Fruit fly (Drosophila melanogaster) S2 (cell line): ENCODE results near the gene CG44437.
"Not testable (repeated sequence)": the region's sequence is repeated elsewhere in the genome, so short reads cannot be mapped to it uniquely, and the experiment has no call there.

Experiments used
- CG8478 ChIP-seq: fragments of >200 bp; optimal IDR thresholded peaks from 2 replicates; lab custom pipeline; 2018
- CTCF ChIP-seq, 2 experiments: fragments of >200 bp; optimal IDR thresholded peaks; 2 replicates each; lab custom pipeline; 2018

CG44437 gene

dm6 chrX:13210429-13210828 lies 8.4 kb upstream of the CG44437 start:
- no peak for TF ChIP-seq CG8478 (lab: Kevin White, UChicago)
- TF ChIP-seq CTCF (optimal IDR thresholded peaks at IDR 0.05; lab: Kevin White, UChicago): no peak

- TF ChIP-seq CG8478 (lab: Kevin White, UChicago): no peak
- TF ChIP-seq CTCF (optimal IDR thresholded peaks at IDR 0.05; lab: Kevin White, UChicago): no peak
Observed at dm6 chrX:13209410-13209809, 7.3 kb upstream of the CG44437 start.

- TF ChIP-seq CG8478 (lab: Kevin White, UChicago): no peak
- no peak for TF ChIP-seq CTCF (optimal IDR thresholded peaks at IDR 0.05; lab: Kevin White, UChicago)
Observed at dm6 chrX:13208554-13208953, 6.5 kb upstream of the CG44437 start.

- TF ChIP-seq CG8478 (lab: Kevin White, UChicago) (no peak), CTCF (optimal IDR thresholded peaks at IDR 0.05; lab: Kevin White, UChicago) (no peak)
Observed at dm6 chrX:13208075-13208474, 6.0 kb upstream of the CG44437 start.

- TF ChIP-seq CTCF (optimal IDR thresholded peaks at IDR 0.05; lab: Kevin White, UChicago): peak; percentile 75 to 84
- TF ChIP-seq CG8478 (lab: Kevin White, UChicago): no peak
Observed at dm6 chrX:13204718-13205117, 2.7 kb upstream of the CG44437 start.

DNA sequence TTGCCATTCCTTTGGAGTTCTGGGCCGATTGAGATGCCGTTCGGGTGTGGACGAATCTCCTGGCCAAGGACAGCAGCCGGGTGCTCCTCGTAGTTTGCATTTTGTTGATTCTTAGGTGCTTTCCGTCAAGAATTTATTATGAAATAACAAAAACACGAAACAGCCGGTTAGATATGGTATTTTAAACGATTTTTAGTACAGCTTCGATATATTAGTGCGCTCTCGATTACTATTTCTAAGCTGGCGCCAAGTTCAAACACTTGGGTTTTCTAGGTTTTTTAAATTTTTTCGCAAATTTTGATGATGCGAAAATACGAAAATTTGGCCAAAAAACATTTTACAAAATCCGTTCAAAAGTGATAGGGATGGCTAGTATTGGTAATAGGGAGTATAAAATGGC lies 7.8 kb downstream of the CG44437 start, which contains the start of gene Coq5:
Gene Coq5 (minus strand): TSS at position 303 of the 400 bp plus-strand sequence.
- TF ChIP-seq CG8478 (lab: Kevin White, UChicago): no peak
- no peak for TF ChIP-seq CTCF (optimal IDR thresholded peaks at IDR 0.05; lab: Kevin White, UChicago)

dm6 chrX:13192239-13192638 lies 9.8 kb downstream of the CG44437 start:
- TF ChIP-seq CTCF (optimal IDR thresholded peaks at IDR 0.05; lab: Kevin White, UChicago): no peak

- no peak for TF ChIP-seq CTCF (optimal IDR thresholded peaks at IDR 0.05; lab: Kevin White, UChicago)
- TF ChIP-seq CG8478 (lab: Kevin White, UChicago): no peak
Observed at dm6 chrX:13191783-13192182, 10.3 kb downstream of the CG44437 start, which contains the start of gene CG12723. Gene CG12723 (minus strand): TSS chrX:13191883.

DNA sequence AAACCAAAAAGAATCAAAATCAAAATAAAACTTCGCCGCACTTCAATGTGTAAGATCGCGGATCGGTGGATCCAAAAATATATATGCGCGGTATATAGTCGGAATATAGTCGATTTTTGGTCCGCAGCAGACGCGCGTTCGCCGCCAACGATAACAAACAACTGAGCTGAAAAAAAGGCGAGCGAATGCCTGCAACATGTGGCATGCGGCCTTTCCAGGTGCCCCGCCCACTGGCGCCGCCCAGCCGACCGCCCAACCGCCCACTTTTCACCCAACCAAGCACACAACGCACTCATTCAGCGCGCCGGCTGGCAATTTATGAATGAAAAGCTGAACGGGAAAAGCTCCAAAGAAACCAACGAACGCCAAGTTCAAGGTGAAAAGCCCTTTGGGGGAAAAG lies 13.0 kb downstream of the CG44437 start, which contains the start of gene Lgr4:
Gene Lgr4 (minus strand): TSS at position 133 of the 400 bp plus-strand sequence.
- no peak for TF ChIP-seq CG8478 (lab: Kevin White, UChicago)
- no peak for TF ChIP-seq CTCF (optimal IDR thresholded peaks at IDR 0.05; lab: Kevin White, UChicago)

DNA sequence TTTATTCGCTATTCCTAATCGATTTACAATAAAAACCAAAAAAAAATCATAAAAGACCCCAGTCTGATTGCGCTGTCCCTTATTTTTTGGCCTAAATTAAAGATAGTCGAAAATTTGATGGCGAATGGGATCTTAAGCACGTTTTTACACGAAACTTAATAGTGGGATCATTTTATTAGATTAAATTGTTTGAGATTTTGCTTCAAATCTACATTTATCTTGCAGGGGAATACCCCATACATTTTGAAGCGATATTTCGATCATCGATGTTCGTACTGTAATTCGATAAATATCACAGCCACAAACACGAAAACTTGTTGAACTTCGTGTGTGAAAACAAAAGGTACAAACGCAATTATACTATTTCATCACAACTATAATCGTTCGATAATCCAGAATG lies 17.9 kb downstream of the CG44437 start, which contains the start of gene CG32641:
Gene CG32641 (plus strand): TSS at position 301 of the 400 bp plus-strand sequence.
- TF ChIP-seq CTCF (optimal IDR thresholded peaks at IDR 0.05; lab: Kevin White, UChicago); CG8478 (lab: Kevin White, UChicago): not testable (repeated sequence)

DNA sequence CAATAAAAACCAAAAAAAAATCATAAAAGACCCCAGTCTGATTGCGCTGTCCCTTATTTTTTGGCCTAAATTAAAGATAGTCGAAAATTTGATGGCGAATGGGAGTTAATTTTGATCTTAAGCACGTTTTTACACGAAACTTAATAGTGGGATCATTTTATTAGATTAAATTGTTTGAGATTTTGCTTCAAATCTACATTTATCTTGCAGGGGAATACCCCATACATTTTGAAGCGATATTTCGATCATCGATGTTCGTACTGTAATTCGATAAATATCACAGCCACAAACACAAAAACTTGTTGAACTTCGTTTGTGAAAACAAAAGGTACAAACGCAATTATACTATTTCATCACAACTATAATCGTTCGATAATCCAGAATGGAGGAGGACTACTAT lies 24.3 kb downstream of the CG44437 start, which contains the start of gene CG32640:
Gene CG32640 (plus strand): TSS at position 286 of the 400 bp plus-strand sequence.
- not testable (repeated sequence) for TF ChIP-seq CTCF (optimal IDR thresholded peaks at IDR 0.05; lab: Kevin White, UChicago); CG8478 (lab: Kevin White, UChicago)

dm6 chrX:13172865-13173264 lies 29.2 kb downstream of the CG44437 start:
- TF ChIP-seq CG8478 (lab: Kevin White, UChicago) (no peak), CTCF (optimal IDR thresholded peaks at IDR 0.05; lab: Kevin White, UChicago) (no peak)

- no peak for TF ChIP-seq CTCF (optimal IDR thresholded peaks at IDR 0.05; lab: Kevin White, UChicago)
- no peak for TF ChIP-seq CG8478 (lab: Kevin White, UChicago)
Observed at dm6 chrX:13159481-13159880, 42.6 kb downstream of the CG44437 start, which contains the start of the genes Bap60 and CG12096. Gene Bap60 (minus strand): TSS chrX:13159508. Gene CG12096 (plus strand): TSS chrX:13159604.

dm6 chrX:13154783-13155182 lies 47.3 kb downstream of the CG44437 start, which contains the start of the genes CG4318 and CG4332:
Gene CG4318 (minus strand): TSS chrX:13154924.
Gene CG4332 (plus strand): TSS chrX:13155038.
- TF ChIP-seq CTCF (optimal IDR thresholded peaks at IDR 0.05; lab: Kevin White, UChicago) (no peak), CG8478 (lab: Kevin White, UChicago) (no peak)
